Worm (Caenorhabditis elegans) whole organism, L4 larva: Measurements from ENCODE around the gene nxf-2.

Experiments
- F10B5.3 ChIP-seq: sonication (generic microtip); optimal IDR thresholded peaks from 2 replicates; lab custom pipeline; 2016; ENCODE audit warnings: mild to moderate bottlenecking, missing genetic modification characterization, missing compliant biosample characterization
- T20F7.1 ChIP-seq: fragments of 200-800 bp; sonication (Bioruptor generic); optimal IDR thresholded peaks from 2 replicates; lab custom pipeline; 2018; ENCODE audit warnings: mild to moderate bottlenecking, missing genetic modification characterization, missing compliant biosample characterization
- ZK337.2 ChIP-seq: fragments of 200-800 bp; sonication (Bioruptor generic); IDR thresholded peaks from 2 replicates; pipeline ENCODE4 v1.3.6; 2022; ENCODE audit warnings: missing genetic modification reagents, missing genetic modification characterization, missing compliant biosample characterization
- ZK546.5 ChIP-seq, 2 experiments: sonication (generic microtip); optimal IDR thresholded peaks; 2 replicates each; lab custom pipeline; 2017; ENCODE audit warnings: missing biosample characterization in 2 of 2, missing genetic modification characterization in 2 of 2
- aha-1 ChIP-seq: fragments of 150-350 bp; peaks from one replicate; lab custom pipeline; 2014; ENCODE audit warnings: missing biosample characterization, missing genetic modification characterization
- aly-2 ChIP-seq: sonication (generic microtip); optimal IDR thresholded peaks from 2 replicates; lab custom pipeline; 2018; ENCODE audit warnings: missing biosample characterization, missing genetic modification characterization
- ama-1 ChIP-seq: fragments of 150-350 bp; optimal IDR thresholded peaks from 2 replicates; lab custom pipeline; 2014; ENCODE audit warnings: inconsistent platforms, mixed read lengths
- daf-19 ChIP-seq: fragments of 200-800 bp; sonication (Bioruptor generic); conservative IDR thresholded peaks from 2 replicates; pipeline ENCODE4 v1.3.6; 2022; ENCODE audit warnings: missing genetic modification characterization, missing compliant biosample characterization
- dmd-8 ChIP-seq: fragments of 200-800 bp; sonication (Bioruptor generic); IDR thresholded peaks from 2 replicates; pipeline ENCODE4 v1.3.6; 2022; ENCODE audit warnings: missing genetic modification characterization, missing compliant biosample characterization
- dmd-9 ChIP-seq: fragments of 200-800 bp; sonication (Bioruptor generic); IDR thresholded peaks from 2 replicates; pipeline ENCODE4 v1.3.6; 2022; ENCODE audit warnings: missing genetic modification reagents, missing genetic modification characterization, missing compliant biosample characterization
- dpl-1 ChIP-seq: fragments of 150-350 bp; optimal IDR thresholded peaks from 2 replicates; lab custom pipeline; 2014; ENCODE audit warnings: missing biosample characterization, missing genetic modification reagents, missing genetic modification characterization
- fkh-10 ChIP-seq: fragments of 150-350 bp; optimal IDR thresholded peaks from 2 replicates; lab custom pipeline; 2014; ENCODE audit warnings: missing biosample characterization, missing genetic modification reagents, missing genetic modification characterization
- gei-8 ChIP-seq: fragments of 200-800 bp; sonication (Bioruptor generic); optimal IDR thresholded peaks from 2 replicates; lab custom pipeline; 2018; ENCODE audit warnings: mild to moderate bottlenecking, missing genetic modification characterization, missing compliant biosample characterization
- hif-1 ChIP-seq, 2 experiments: sonication (generic microtip); optimal IDR thresholded peaks; 2 replicates each; lab custom pipeline; 2016 to 2017; ENCODE audit warnings: missing compliant biosample characterization in 2 of 2, missing genetic modification characterization in 2 of 2, missing genetic modification reagents in 2 of 2, missing genotype in 2 of 2, mild to moderate bottlenecking in 1 of 2
- jun-1 ChIP-seq: fragments of 150-350 bp; optimal IDR thresholded peaks from 2 replicates; lab custom pipeline; 2014; ENCODE audit warnings: missing biosample characterization, missing genetic modification reagents, missing genetic modification characterization
- lin-13 ChIP-seq: fragments of 150-350 bp; optimal IDR thresholded peaks from 2 replicates; lab custom pipeline; 2014; ENCODE audit warnings: missing biosample characterization, missing genetic modification reagents, missing genetic modification characterization
- lin-15B ChIP-seq: fragments of 150-350 bp; sonication (generic microtip); optimal IDR thresholded peaks from 3 replicates; lab custom pipeline; 2014; ENCODE audit warnings: missing biosample characterization, missing genetic modification characterization
- lir-3 ChIP-seq: sonication (generic microtip); optimal IDR thresholded peaks from 2 replicates; lab custom pipeline; 2016; ENCODE audit warnings: mild to moderate bottlenecking, missing genetic modification characterization, missing compliant biosample characterization
- madf-9 ChIP-seq: fragments of 200-800 bp; sonication (Bioruptor generic); conservative IDR thresholded peaks from 2 replicates; pipeline ENCODE4 v1.3.6; 2022; ENCODE audit warnings: missing genetic modification reagents, missing genetic modification characterization, missing compliant biosample characterization
- mdl-1 ChIP-seq, 2 experiments: fragments of 150-350 bp in 1 of 2; sonication (generic microtip) in 1 of 2; optimal IDR thresholded peaks; 2 replicates each; lab custom pipeline; 2014 to 2017; ENCODE audit warnings: missing biosample characterization in 2 of 2, missing genetic modification characterization in 2 of 2
- mxl-2 ChIP-seq: fragments of 200-800 bp; sonication (Bioruptor generic); conservative IDR thresholded peaks from 2 replicates; pipeline ENCODE4 v1.3.6; 2022; ENCODE audit warnings: missing genetic modification reagents, missing genetic modification characterization, missing compliant biosample characterization
- mxl-3 ChIP-seq: fragments of 200-800 bp; sonication (Bioruptor generic); optimal IDR thresholded peaks from 2 replicates; lab custom pipeline; 2018; ENCODE audit warnings: mild to moderate bottlenecking, missing genetic modification characterization, missing compliant biosample characterization
- nhr-237 ChIP-seq: sonication (generic microtip); optimal IDR thresholded peaks from 2 replicates; lab custom pipeline; 2017; ENCODE audit warnings: missing biosample characterization, missing genetic modification characterization
- nhr-48 ChIP-seq: sonication (generic microtip); optimal IDR thresholded peaks from 2 replicates; lab custom pipeline; 2016; ENCODE audit warnings: mild to moderate bottlenecking, missing genetic modification characterization, missing compliant biosample characterization
- pha-4 ChIP-seq, 2 experiments: fragments of 150-350 bp in 1 of 2; fragments of 200-800 bp in 1 of 2; sonication (Bioruptor generic) in 1 of 2; IDR thresholded peaks in 1 of 2; optimal IDR thresholded peaks in 1 of 2; 2 replicates each; pipeline versions ENCODE4 v1.3.6 to Lab custom; 2014 to 2022; ENCODE audit warnings: missing genetic modification characterization in 2 of 2, missing genetic modification reagents in 2 of 2, missing biosample characterization in 1 of 2, missing compliant biosample characterization in 1 of 2
- php-3 ChIP-seq: fragments of 200-800 bp; sonication (Bioruptor generic); IDR thresholded peaks from 2 replicates; pipeline ENCODE4 v1.3.6; 2022; ENCODE audit warnings: missing genetic modification reagents, missing genetic modification characterization, missing compliant biosample characterization
- pqm-1 ChIP-seq: sonication (generic microtip); optimal IDR thresholded peaks from 2 replicates; lab custom pipeline; 2017; ENCODE audit warnings: missing biosample characterization, missing genetic modification characterization
- saeg-2 ChIP-seq: fragments of 200-800 bp; sonication (Bioruptor generic); IDR thresholded peaks from 2 replicates; pipeline ENCODE4 v1.3.6; 2022; ENCODE audit warnings: missing genetic modification reagents, missing genetic modification characterization, missing compliant biosample characterization
- snpc-4 ChIP-seq: fragments of 150-350 bp; optimal IDR thresholded peaks from 2 replicates; lab custom pipeline; 2014; ENCODE audit warnings: missing biosample characterization, missing genetic modification characterization
- spr-1 ChIP-seq: sonication (generic microtip); optimal IDR thresholded peaks from 2 replicates; lab custom pipeline; 2016; ENCODE audit warnings: mild to moderate bottlenecking, missing genetic modification characterization, missing compliant biosample characterization
- tra-1 ChIP-seq: fragments of 200-800 bp; sonication (Bioruptor generic); IDR thresholded peaks from 2 replicates; pipeline ENCODE4 v1.3.6; 2022; ENCODE audit warnings: missing genetic modification reagents, missing genetic modification characterization, missing compliant biosample characterization
- unc-130 ChIP-seq: sonication (generic microtip); optimal IDR thresholded peaks from 2 replicates; lab custom pipeline; 2016; ENCODE audit warnings: missing genetic modification reagents, missing genetic modification characterization, missing compliant biosample characterization
- unc-39 ChIP-seq: sonication (generic microtip); optimal IDR thresholded peaks from 2 replicates; lab custom pipeline; 2017; ENCODE audit warnings: missing biosample characterization, missing genetic modification characterization
- zag-1 ChIP-seq: fragments of 150-350 bp; optimal IDR thresholded peaks from 2 replicates; lab custom pipeline; 2014; ENCODE audit warnings: missing biosample characterization, missing genetic modification characterization
- zfp-2 ChIP-seq: sonication (generic microtip); optimal IDR thresholded peaks from 2 replicates; lab custom pipeline; 2016; ENCODE audit warnings: mild to moderate bottlenecking, missing genetic modification characterization, missing compliant biosample characterization
- zip-11 ChIP-seq: fragments of 200-800 bp; sonication (Bioruptor generic); IDR thresholded peaks from 2 replicates; pipeline ENCODE4 v1.3.6; 2022; ENCODE audit warnings: missing genetic modification characterization, missing compliant biosample characterization
- zip-2 ChIP-seq: fragments of 150-350 bp; optimal IDR thresholded peaks from 2 replicates; lab custom pipeline; 2014; ENCODE audit warnings: missing biosample characterization, missing genetic modification characterization
- ztf-7 ChIP-seq: fragments of 150-350 bp; optimal IDR thresholded peaks from 2 replicates; lab custom pipeline; 2014; ENCODE audit warnings: missing biosample characterization, missing genetic modification characterization

Gene nxf-2

ce11 chrV:14408774-14409173 lies 8.9 kb downstream of the nxf-2 start, which contains the start of gene gnrr-2:
TSS of gene gnrr-2 (plus strand) at chrV:14409074.
- TF ChIP-seq T20F7.1 (GFP tag; lab: Kevin White, UChicago), result no peak
- TF ChIP-seq mxl-3 (GFP tag; lab: Kevin White, UChicago), result no peak
- TF ChIP-seq tra-1 (GFP tag; lab: Robert Waterston, UW), result no peak
- no peak for TF ChIP-seq hif-1 (tag; optimal IDR thresholded peaks at IDR 0.05; lab: Kevin White, UChicago)
- TF ChIP-seq pqm-1 (tag; lab: Kevin White, UChicago), result no peak
- no peak for TF ChIP-seq aha-1 (tag; lab: Kevin White, UChicago)
- TF ChIP-seq ztf-7 (tag; lab: Kevin White, UChicago), result no peak
- TF ChIP-seq daf-19 (GFP tag; lab: Robert Waterston, UW), result no peak
- TF ChIP-seq ZK546.5 (tag; optimal IDR thresholded peaks at IDR 0.05; lab: Kevin White, UChicago), result no peak
- no peak for TF ChIP-seq spr-1 (tag; lab: Kevin White, UChicago)

ce11 chrV:14405647-14406046 lies 12.0 kb downstream of the nxf-2 start:
- TF ChIP-seq ztf-7 (tag; lab: Kevin White, UChicago) (no peak), nhr-48 (tag; lab: Kevin White, UChicago) (no peak), php-3 (no peak), pha-4 (GFP tag; IDR thresholded peaks at IDR 0.05; lab: Robert Waterston, UW) (no peak), pha-4 (tag; optimal IDR thresholded peaks at IDR 0.05; lab: Kevin White, UChicago) (no peak)

ce11 chrV:14396123-14396669 lies 21.4 kb downstream of the nxf-2 start:
- TF ChIP-seq lin-15B (no peak), ZK337.2 (no peak), dpl-1 (GFP tag; lab: Kevin White, UChicago) (no peak), dmd-8 (no peak), zip-2 (tag; lab: Kevin White, UChicago) (no peak), zag-1 (tag; lab: Kevin White, UChicago) (no peak), tra-1 (GFP tag; lab: Robert Waterston, UW) (no peak), snpc-4 (tag; lab: Kevin White, UChicago) (no peak), ztf-7 (tag; lab: Kevin White, UChicago) (no peak), jun-1 (tag; lab: Kevin White, UChicago) (no peak), unc-130 (GFP tag; lab: Kevin White, UChicago) (no peak)

ce11 chrV:14394743-14395142 lies 22.9 kb downstream of the nxf-2 start, which contains the start of gene C15H11.13:
TSS of gene C15H11.13 (plus strand) at chrV:14395043.
- TF ChIP-seq unc-39 (tag; lab: Kevin White, UChicago) (no peak), mdl-1 (tag; optimal IDR thresholded peaks at IDR 0.05; lab: Kevin White, UChicago) (no peak), lir-3 (tag; lab: Kevin White, UChicago) (no peak), dmd-9 (GFP tag; lab: Robert Waterston, UW) (no peak), lin-13 (GFP tag; lab: Kevin White, UChicago) (no peak), zip-11 (GFP tag; lab: Robert Waterston, UW) (no peak), saeg-2 (GFP tag; lab: Robert Waterston, UW) (no peak), gei-8 (GFP tag; lab: Kevin White, UChicago) (no peak), jun-1 (tag; lab: Kevin White, UChicago) (no peak), mxl-2 (GFP tag; lab: Robert Waterston, UW) (no peak), zfp-2 (tag; lab: Kevin White, UChicago) (no peak), aha-1 (tag; lab: Kevin White, UChicago) (no peak), fkh-10 (GFP tag; lab: Kevin White, UChicago) (no peak), ama-1 (no peak), aly-2 (tag; lab: Kevin White, UChicago) (no peak), madf-9 (no peak), nhr-237 (tag; lab: Kevin White, UChicago) (no peak), F10B5.3 (no peak)
